Worm (Caenorhabditis elegans) whole organism, L2 larva: Measurements from ENCODE around the gene hpo-38.

Source experiments
- C34F6.9 ChIP-seq: fragments of 150-350 bp; optimal IDR thresholded peaks from 2 replicates; lab custom pipeline; 2014; ENCODE audit warnings: missing biosample characterization, missing genetic modification characterization
- alr-1 ChIP-seq: fragments of 150-350 bp; optimal IDR thresholded peaks from 2 replicates; lab custom pipeline; 2014; ENCODE audit warnings: missing biosample characterization, missing genetic modification characterization
- ama-1 ChIP-seq: fragments of 150-350 bp; optimal IDR thresholded peaks from 2 replicates; lab custom pipeline; 2018; ENCODE audit warnings: inconsistent platforms
- blmp-1 ChIP-seq: sonication (generic microtip); optimal IDR thresholded peaks from 2 replicates; lab custom pipeline; 2017; ENCODE audit warnings: missing genetic modification characterization, mild to moderate bottlenecking, missing compliant biosample characterization, antibody characterized with exemption, moderate library complexity; ENCODE audit not compliant: insufficient read depth
- ceh-16 ChIP-seq: fragments of 150-350 bp; optimal IDR thresholded peaks from 2 replicates; lab custom pipeline; 2014; ENCODE audit warnings: missing biosample characterization, missing genetic modification characterization
- ceh-82 ChIP-seq: fragments of 150-350 bp; optimal IDR thresholded peaks from 2 replicates; lab custom pipeline; 2014; ENCODE audit warnings: missing biosample characterization, missing genetic modification characterization
- elt-1 ChIP-seq: fragments of 150-350 bp; optimal IDR thresholded peaks from 2 replicates; lab custom pipeline; 2014; ENCODE audit warnings: missing biosample characterization, missing genetic modification characterization
- elt-3 ChIP-seq: sonication (generic microtip); optimal IDR thresholded peaks from 2 replicates; lab custom pipeline; 2017; ENCODE audit warnings: missing biosample characterization, missing genetic modification characterization
- gmeb-1 ChIP-seq: fragments of 150-350 bp; optimal IDR thresholded peaks from 2 replicates; lab custom pipeline; 2014; ENCODE audit warnings: missing biosample characterization, missing genetic modification characterization
- lin-11 ChIP-seq: fragments of 150-350 bp; sonication (generic microtip); optimal IDR thresholded peaks from 2 replicates; lab custom pipeline; 2014; ENCODE audit warnings: missing biosample characterization, missing genetic modification characterization, inconsistent platforms, mixed read lengths
- lin-13 ChIP-seq: fragments of 150-350 bp; optimal IDR thresholded peaks from 2 replicates; lab custom pipeline; 2014; ENCODE audit warnings: missing biosample characterization, missing genetic modification reagents, missing genetic modification characterization
- lsy-2 ChIP-seq, 2 experiments: fragments of 150-350 bp in 1 of 2; sonication (generic microtip) in 1 of 2; optimal IDR thresholded peaks; 2 replicates each; lab custom pipeline; 2014 to 2017; ENCODE audit warnings: missing biosample characterization in 2 of 2, missing genetic modification characterization in 2 of 2
- mab-5 ChIP-seq: fragments of 150-350 bp; optimal IDR thresholded peaks from 2 replicates; lab custom pipeline; 2014; ENCODE audit warnings: missing biosample characterization, missing genetic modification characterization
- mbf-1 ChIP-seq: sonication (generic microtip); optimal IDR thresholded peaks from 2 replicates; lab custom pipeline; 2017; ENCODE audit warnings: missing biosample characterization, missing genetic modification characterization
- nhr-11 ChIP-seq: fragments of 150-350 bp; optimal IDR thresholded peaks from 2 replicates; lab custom pipeline; 2014; ENCODE audit warnings: missing biosample characterization, missing genetic modification characterization
- nhr-12 ChIP-seq: fragments of 150-350 bp; optimal IDR thresholded peaks from 2 replicates; lab custom pipeline; 2014; ENCODE audit warnings: missing biosample characterization, missing genetic modification characterization
- nhr-129 ChIP-seq: fragments of 150-350 bp; optimal IDR thresholded peaks from 2 replicates; lab custom pipeline; 2014; ENCODE audit warnings: missing biosample characterization, missing genetic modification characterization
- nhr-21 ChIP-seq: fragments of 150-350 bp; optimal IDR thresholded peaks from 2 replicates; lab custom pipeline; 2014; ENCODE audit warnings: missing biosample characterization, missing genetic modification characterization
- nhr-237 ChIP-seq: fragments of 150-350 bp; optimal IDR thresholded peaks from 2 replicates; lab custom pipeline; 2014; ENCODE audit warnings: missing biosample characterization, missing genetic modification characterization
- nhr-77 ChIP-seq: fragments of 150-350 bp; optimal IDR thresholded peaks from 2 replicates; lab custom pipeline; 2014; ENCODE audit warnings: missing biosample characterization, missing genetic modification characterization
- peb-1 ChIP-seq: fragments of 150-350 bp; optimal IDR thresholded peaks from 2 replicates; lab custom pipeline; 2014; ENCODE audit warnings: missing biosample characterization, missing genetic modification characterization
- sem-4 ChIP-seq: fragments of 150-350 bp; optimal IDR thresholded peaks from 2 replicates; lab custom pipeline; 2014; ENCODE audit warnings: missing biosample characterization, missing genetic modification reagents, missing genetic modification characterization
- skn-1 ChIP-seq: sonication (generic microtip); optimal IDR thresholded peaks from 2 replicates; lab custom pipeline; 2017; ENCODE audit warnings: missing biosample characterization, missing genetic modification characterization
- sma-3 ChIP-seq: sonication (generic microtip); optimal IDR thresholded peaks from 2 replicates; lab custom pipeline; 2016; ENCODE audit warnings: missing genetic modification reagents, missing genetic modification characterization, missing compliant biosample characterization
- sma-9 ChIP-seq, 2 experiments: fragments of 150-350 bp in 1 of 2; sonication (generic microtip) in 1 of 2; optimal IDR thresholded peaks; 2 replicates each; lab custom pipeline; 2014 to 2016; ENCODE audit warnings: missing genetic modification characterization in 2 of 2, mild to moderate bottlenecking in 1 of 2, missing biosample characterization in 1 of 2, missing compliant biosample characterization in 1 of 2, missing genetic modification reagents in 1 of 2, moderate library complexity in 1 of 2
- unc-39 ChIP-seq: fragments of 150-350 bp; optimal IDR thresholded peaks from 2 replicates; lab custom pipeline; 2014; ENCODE audit warnings: missing biosample characterization, missing genetic modification characterization
- unc-55 ChIP-seq: fragments of 150-350 bp; sonication (generic microtip); optimal IDR thresholded peaks from 3 replicates; lab custom pipeline; 2014; ENCODE audit warnings: missing biosample characterization, missing genetic modification reagents, missing genetic modification characterization
- unc-62 ChIP-seq: fragments of 150-350 bp; optimal IDR thresholded peaks from 2 replicates; lab custom pipeline; 2014; ENCODE audit warnings: missing biosample characterization, missing genetic modification reagents, missing genetic modification characterization
- ztf-11 ChIP-seq: sonication (generic microtip); optimal IDR thresholded peaks from 2 replicates; lab custom pipeline; 2017; ENCODE audit warnings: missing biosample characterization, missing genetic modification characterization
- ztf-4 ChIP-seq: fragments of 150-350 bp; optimal IDR thresholded peaks from 2 replicates; lab custom pipeline; 2014; ENCODE audit warnings: missing biosample characterization, missing genetic modification characterization

Gene hpo-38

ce11 chrIII:187829-188228 is 42.4 kb upstream of the hpo-38 start, which contains the start of gene mxl-2:
Gene mxl-2, minus strand, starts transcription at chrIII:188131.
- no peak for TF ChIP-seq nhr-21 (tag; lab: Kevin White, UChicago)
- TF ChIP-seq gmeb-1: no peak
- no peak for TF ChIP-seq ama-1 (lab: Kevin White, UChicago)
- TF ChIP-seq lsy-2 (tag; optimal IDR thresholded peaks at IDR 0.05; lab: Kevin White, UChicago): no peak
- TF ChIP-seq, all 48 proteins: peak for 0

- TF ChIP-seq lsy-2 (tag; optimal IDR thresholded peaks at IDR 0.05; lab: Kevin White, UChicago) (peak in 1 of 2 experiments; percentile 48), nhr-129 (tag; lab: Kevin White, UChicago) (peak; percentile 35), gmeb-1 (peak; percentile 18), C34F6.9 (tag; lab: Kevin White, UChicago) (peak; percentile 60), unc-55 (peak; percentile 30), lin-11 (tag; lab: Kevin White, UChicago) (no peak), sma-9 (GFP tag; optimal IDR thresholded peaks at IDR 0.05; lab: Kevin White, UChicago) (no peak), sma-9 (tag; optimal IDR thresholded peaks at IDR 0.05; lab: Kevin White, UChicago) (no peak), sma-3 (GFP tag; lab: Kevin White, UChicago) (peak; percentile 1), alr-1 (tag; lab: Kevin White, UChicago) (no peak)
Measured at ce11 chrIII:188426-188888, 41.8 kb upstream of the hpo-38 start, which contains the start of gene ubc-20. Gene ubc-20, plus strand, starts transcription at chrIII:188838.

- TF ChIP-seq skn-1 (tag; lab: Kevin White, UChicago) (no peak), ama-1 (lab: Kevin White, UChicago) (no peak), sem-4 (tag; lab: Kevin White, UChicago) (no peak), ztf-4 (tag; lab: Kevin White, UChicago) (no peak), elt-3 (tag; lab: Kevin White, UChicago) (no peak), ceh-82 (tag; lab: Kevin White, UChicago) (no peak), mbf-1 (no peak), ztf-11 (tag; lab: Kevin White, UChicago) (no peak), elt-1 (tag; lab: Kevin White, UChicago) (no peak), peb-1 (no peak), nhr-77 (tag; lab: Kevin White, UChicago) (no peak), lin-13 (GFP tag; lab: Kevin White, UChicago) (no peak), mab-5 (tag; lab: Kevin White, UChicago) (no peak)
Measured at ce11 chrIII:189280-189679, 40.9 kb upstream of the hpo-38 start.

- TF ChIP-seq nhr-11: no peak
- TF ChIP-seq nhr-237 (tag; lab: Kevin White, UChicago): no peak
- TF ChIP-seq unc-62 (GFP tag; lab: Kevin White, UChicago): no peak
- TF ChIP-seq mab-5 (tag; lab: Kevin White, UChicago): no peak
- TF ChIP-seq sma-9 (GFP tag; optimal IDR thresholded peaks at IDR 0.05; lab: Kevin White, UChicago): no peak
- no peak for TF ChIP-seq sma-9 (tag; optimal IDR thresholded peaks at IDR 0.05; lab: Kevin White, UChicago)
- TF ChIP-seq blmp-1 (tag; lab: Kevin White, UChicago): no peak
- TF ChIP-seq lin-11 (tag; lab: Kevin White, UChicago): no peak
Measured at ce11 chrIII:190686-191085, 39.5 kb upstream of the hpo-38 start, which contains the start of gene cox-17. Gene cox-17, plus strand, starts transcription at chrIII:190986.

ce11 chrIII:191803-192202 is 38.4 kb upstream of the hpo-38 start, which contains the start of gene sec-20:
Gene sec-20, plus strand, starts transcription at chrIII:192103.
- TF ChIP-seq gmeb-1 (no peak), nhr-77 (tag; lab: Kevin White, UChicago) (no peak), ceh-82 (tag; lab: Kevin White, UChicago) (no peak), blmp-1 (tag; lab: Kevin White, UChicago) (no peak), nhr-12 (tag; lab: Kevin White, UChicago) (no peak)
- TF ChIP-seq, all 48 proteins: peak for 0

- TF ChIP-seq lsy-2 (tag; optimal IDR thresholded peaks at IDR 0.05; lab: Kevin White, UChicago) (no peak), unc-39 (tag; lab: Kevin White, UChicago) (no peak), elt-3 (tag; lab: Kevin White, UChicago) (no peak), ceh-16 (no peak)
Measured at ce11 chrIII:194160-194559, 36.1 kb upstream of the hpo-38 start, which contains the start of gene F40G9.17. Gene F40G9.17, plus strand, starts transcription at chrIII:194460.
